Worm (Caenorhabditis elegans) whole organism, L3 larva: ENCODE measurements around the gene D2096.6.

Source experiments
- ama-1 ChIP-seq: fragments of 150-350 bp; optimal IDR thresholded peaks from 2 replicates; lab custom pipeline; 2018
- egl-27 ChIP-seq: sonication (generic microtip); optimal IDR thresholded peaks from 4 replicates; lab custom pipeline; 2017; ENCODE audit warnings: missing biosample characterization, missing genetic modification reagents, missing genetic modification characterization
- mdl-1 ChIP-seq: fragments of 150-350 bp; optimal IDR thresholded peaks from 2 replicates; lab custom pipeline; 2014; ENCODE audit warnings: missing biosample characterization, missing genetic modification characterization
- nfya-1 ChIP-seq: sonication (generic microtip); optimal IDR thresholded peaks from 2 replicates; lab custom pipeline; 2017; ENCODE audit warnings: missing genetic modification characterization, mild to moderate bottlenecking, missing compliant biosample characterization, antibody characterized with exemption, moderate library complexity; ENCODE audit not compliant: insufficient read depth
- nhr-11 ChIP-seq: fragments of 150-350 bp; optimal IDR thresholded peaks from 2 replicates; lab custom pipeline; 2014; ENCODE audit warnings: missing biosample characterization, missing genetic modification characterization
- nhr-12 ChIP-seq: fragments of 150-350 bp; optimal IDR thresholded peaks from 2 replicates; lab custom pipeline; 2014; ENCODE audit warnings: missing biosample characterization, missing genetic modification characterization
- nhr-76 ChIP-seq: fragments of 150-350 bp; sonication (generic microtip); optimal IDR thresholded peaks from 5 replicates; lab custom pipeline; 2014; ENCODE audit warnings: missing biosample characterization, missing genetic modification characterization

ce11 chrIV:8358492-8358891, 10.5 kb downstream of the D2096.6 start, which contains the start of gene D2096.13:
- TF ChIP-seq nhr-12 (tag; lab: Kevin White, UChicago) (no peak), egl-27 (tag; lab: Kevin White, UChicago) (no peak), nhr-11 (tag; lab: Kevin White, UChicago) (no peak), ama-1 (lab: Kevin White, UChicago) (no peak), nhr-76 (tag; lab: Kevin White, UChicago) (no peak), mdl-1 (no peak), nfya-1 (tag; lab: Kevin White, UChicago) (no peak)
